Worm (Caenorhabditis elegans) whole organism, young adult: ENCODE measurements around the gene Y46G5A.15.

ENCODE experiments used
- B0035.1 ChIP-seq: sonication (generic microtip); optimal IDR thresholded peaks from 2 replicates; lab custom pipeline; 2016; ENCODE audit warnings: missing genetic modification characterization, mild to moderate bottlenecking, missing compliant biosample characterization, missing genotype, missing genetic modification reagents
- C06A6.2 ChIP-seq: fragments of 200-800 bp; sonication (Bioruptor generic); conservative IDR thresholded peaks from 2 replicates; pipeline ENCODE4 v1.3.6; 2022; ENCODE audit warnings: missing genetic modification characterization, missing compliant biosample characterization
- F33H1.4 ChIP-seq: fragments of 200-800 bp; sonication (Bioruptor generic); IDR thresholded peaks from 2 replicates; pipeline ENCODE4 v1.3.6; 2022; ENCODE audit warnings: missing genetic modification reagents, missing genetic modification characterization, missing compliant biosample characterization
- K11D2.4 ChIP-seq: fragments of 200-800 bp; sonication (Bioruptor generic); IDR thresholded peaks from 2 replicates; pipeline ENCODE4 v1.3.6; 2022; ENCODE audit warnings: missing genetic modification reagents, missing genetic modification characterization, missing compliant biosample characterization
- Y56A3A.18 ChIP-seq: fragments of 200-800 bp; sonication (Bioruptor generic); IDR thresholded peaks from 2 replicates; pipeline ENCODE4 v1.3.6; 2022; ENCODE audit warnings: missing genetic modification reagents, missing genetic modification characterization, missing compliant biosample characterization
- Y67H2A.10 ChIP-seq: fragments of 200-800 bp; sonication (Bioruptor generic); conservative IDR thresholded peaks from 2 replicates; pipeline ENCODE4 v1.3.6; 2022; ENCODE audit warnings: missing genetic modification reagents, missing genetic modification characterization, missing compliant biosample characterization
- Y79H2A.3 ChIP-seq: fragments of 200-800 bp; sonication (Bioruptor generic); conservative IDR thresholded peaks from 2 replicates; pipeline ENCODE4 v1.3.6; 2022; ENCODE audit warnings: missing genetic modification reagents, missing genetic modification characterization, missing compliant biosample characterization
- Y95B8A.8 ChIP-seq: fragments of 200-800 bp; sonication (Bioruptor generic); IDR thresholded peaks from 2 replicates; pipeline ENCODE4 v1.3.6; 2022; ENCODE audit warnings: missing genetic modification reagents, missing genetic modification characterization, missing compliant biosample characterization
- akir-1 ChIP-seq: fragments of 200-800 bp; sonication (Bioruptor generic); optimal IDR thresholded peaks from 2 replicates; lab custom pipeline; 2018; ENCODE audit warnings: mild to moderate bottlenecking, missing genetic modification characterization, moderate library complexity, missing compliant biosample characterization
- ama-1 ChIP-seq, 3 experiments: fragments of 150-350 bp in 1 of 3; sonication (generic microtip) in 2 of 3; optimal IDR thresholded peaks; 2 replicates each; lab custom pipeline; 2014 to 2018; ENCODE audit warnings: missing biosample characterization in 2 of 3, missing genetic modification characterization in 2 of 3, missing genetic modification reagents in 2 of 3
- attf-6 ChIP-seq: fragments of 200-800 bp; sonication (Bioruptor generic); IDR thresholded peaks from 2 replicates; pipeline ENCODE4 v1.3.6; 2022; ENCODE audit warnings: missing genetic modification reagents, missing genetic modification characterization, missing compliant biosample characterization
- ccch-3 ChIP-seq: fragments of 200-800 bp; sonication (Bioruptor generic); optimal IDR thresholded peaks from 2 replicates; lab custom pipeline; 2018; ENCODE audit warnings: mild to moderate bottlenecking, missing genetic modification characterization, missing compliant biosample characterization
- ceh-27 ChIP-seq: fragments of 200-800 bp; sonication (Bioruptor generic); optimal IDR thresholded peaks from 2 replicates; lab custom pipeline; 2018; ENCODE audit warnings: mild to moderate bottlenecking, missing genetic modification characterization, moderate library complexity, missing compliant biosample characterization
- ceh-58 ChIP-seq: fragments of 200-800 bp; sonication (Bioruptor generic); IDR thresholded peaks from 2 replicates; pipeline ENCODE4 v1.3.6; 2022; ENCODE audit warnings: missing genetic modification characterization, missing compliant biosample characterization
- dpff-1 ChIP-seq: sonication (generic microtip); optimal IDR thresholded peaks from 2 replicates; lab custom pipeline; 2017; ENCODE audit warnings: mild to moderate bottlenecking, missing genetic modification characterization, missing compliant biosample characterization
- egl-18 ChIP-seq: fragments of 200-800 bp; sonication (Bioruptor generic); IDR thresholded peaks from 2 replicates; pipeline ENCODE4 v1.3.6; 2022; ENCODE audit warnings: missing genetic modification reagents, missing genetic modification characterization, missing compliant biosample characterization
- egrh-3 ChIP-seq: fragments of 200-800 bp; sonication (Bioruptor generic); IDR thresholded peaks from 2 replicates; pipeline ENCODE4 v1.3.6; 2022; ENCODE audit warnings: missing genetic modification reagents, missing genetic modification characterization, missing compliant biosample characterization
- ekl-4 ChIP-seq: fragments of 200-800 bp; sonication (Bioruptor generic); IDR thresholded peaks from 2 replicates; pipeline ENCODE4 v1.3.6; 2022; ENCODE audit warnings: missing genetic modification reagents, missing genetic modification characterization, missing compliant biosample characterization
- fkh-3 ChIP-seq: sonication (generic microtip); optimal IDR thresholded peaks from 2 replicates; lab custom pipeline; 2016; ENCODE audit warnings: mild to moderate bottlenecking, missing genetic modification characterization, missing compliant biosample characterization
- him-1 ChIP-seq: sonication (generic microtip); optimal IDR thresholded peaks from 2 replicates; lab custom pipeline; 2016; ENCODE audit warnings: missing genotype, missing genetic modification reagents, missing genetic modification characterization, missing compliant biosample characterization
- hmg-1.2 ChIP-seq: fragments of 200-800 bp; sonication (Bioruptor generic); IDR thresholded peaks from 2 replicates; pipeline ENCODE4 v1.3.6; 2022; ENCODE audit warnings: missing genetic modification reagents, missing genetic modification characterization, missing compliant biosample characterization
- hmg-20 ChIP-seq: fragments of 200-800 bp; sonication (Bioruptor generic); IDR thresholded peaks from 2 replicates; pipeline ENCODE4 v1.3.6; 2022; ENCODE audit warnings: missing genetic modification reagents, missing genetic modification characterization, missing compliant biosample characterization
- hrde-1 ChIP-seq: sonication (generic microtip); optimal IDR thresholded peaks from 2 replicates; lab custom pipeline; 2016; ENCODE audit warnings: missing genetic modification characterization, mild to moderate bottlenecking, missing compliant biosample characterization, moderate library complexity, missing genotype, missing genetic modification reagents, borderline replicate concordance
- hsf-1 ChIP-seq: fragments of 200-800 bp; sonication (Bioruptor generic); IDR thresholded peaks from 2 replicates; pipeline ENCODE4 v1.3.6; 2022; ENCODE audit warnings: missing genetic modification reagents, missing genetic modification characterization, missing compliant biosample characterization
- let-526 ChIP-seq: fragments of 200-800 bp; sonication (Bioruptor generic); IDR thresholded peaks from 2 replicates; pipeline ENCODE4 v1.3.6; 2022; ENCODE audit warnings: missing genetic modification reagents, missing genetic modification characterization, missing compliant biosample characterization
- lsy-27 ChIP-seq: sonication (generic microtip); optimal IDR thresholded peaks from 2 replicates; lab custom pipeline; 2017; ENCODE audit warnings: missing genetic modification characterization, mild to moderate bottlenecking, missing compliant biosample characterization, antibody characterized with exemption, missing genotype, borderline replicate concordance; ENCODE audit not compliant: insufficient read depth
- madf-10 ChIP-seq: sonication (generic microtip); optimal IDR thresholded peaks from 2 replicates; lab custom pipeline; 2016; ENCODE audit warnings: mild to moderate bottlenecking, missing genetic modification characterization, missing compliant biosample characterization
- mes-4 ChIP-seq: sonication (generic microtip); optimal IDR thresholded peaks from 2 replicates; lab custom pipeline; 2016; ENCODE audit warnings: missing genotype, missing genetic modification characterization, missing compliant biosample characterization
- nhr-27 ChIP-seq: fragments of 200-800 bp; sonication (Bioruptor generic); optimal IDR thresholded peaks from 2 replicates; lab custom pipeline; 2018; ENCODE audit warnings: mild to moderate bottlenecking, missing genetic modification characterization, moderate library complexity, missing compliant biosample characterization
- nhr-80 ChIP-seq: sonication (generic microtip); optimal IDR thresholded peaks from 2 replicates; lab custom pipeline; 2016; ENCODE audit warnings: missing genetic modification characterization, missing compliant biosample characterization
- repo-1 ChIP-seq: sonication (generic microtip); optimal IDR thresholded peaks from 2 replicates; lab custom pipeline; 2017; ENCODE audit warnings: mild to moderate bottlenecking, missing genetic modification characterization, missing compliant biosample characterization
- rpc-1 ChIP-seq, 2 experiments: fragments of 150-350 bp in 1 of 2; sonication (generic microtip) in 1 of 2; optimal IDR thresholded peaks; 2 replicates each; lab custom pipeline; 2014 to 2018; ENCODE audit warnings: missing biosample characterization in 1 of 2, missing genetic modification characterization in 1 of 2, missing genetic modification reagents in 1 of 2, missing genotype in 1 of 2
- sea-2 ChIP-seq: fragments of 200-800 bp; sonication (Bioruptor generic); IDR thresholded peaks from 2 replicates; pipeline ENCODE4 v1.3.6; 2022; ENCODE audit warnings: missing genetic modification characterization, missing compliant biosample characterization
- snpc-3.4 ChIP-seq: sonication (generic microtip); optimal IDR thresholded peaks from 2 replicates; lab custom pipeline; 2017; ENCODE audit warnings: missing genetic modification characterization, mild to moderate bottlenecking, missing compliant biosample characterization, antibody characterized with exemption, moderate library complexity, missing genotype, missing genetic modification reagents
- tbx-9 ChIP-seq: sonication (generic microtip); optimal IDR thresholded peaks from 2 replicates; lab custom pipeline; 2016; ENCODE audit warnings: borderline replicate concordance, missing genetic modification characterization, inconsistent platforms, missing compliant biosample characterization
- unc-62 ChIP-seq: fragments of 150-350 bp; optimal IDR thresholded peaks from 2 replicates; lab custom pipeline; 2014; ENCODE audit warnings: missing biosample characterization, missing genetic modification reagents, missing genetic modification characterization
- ztf-22 ChIP-seq: fragments of 200-800 bp; sonication (Bioruptor generic); optimal IDR thresholded peaks from 2 replicates; lab custom pipeline; 2018; ENCODE audit warnings: mild to moderate bottlenecking, missing genetic modification characterization, moderate library complexity, missing compliant biosample characterization

Y46G5A.15 gene

DNA sequence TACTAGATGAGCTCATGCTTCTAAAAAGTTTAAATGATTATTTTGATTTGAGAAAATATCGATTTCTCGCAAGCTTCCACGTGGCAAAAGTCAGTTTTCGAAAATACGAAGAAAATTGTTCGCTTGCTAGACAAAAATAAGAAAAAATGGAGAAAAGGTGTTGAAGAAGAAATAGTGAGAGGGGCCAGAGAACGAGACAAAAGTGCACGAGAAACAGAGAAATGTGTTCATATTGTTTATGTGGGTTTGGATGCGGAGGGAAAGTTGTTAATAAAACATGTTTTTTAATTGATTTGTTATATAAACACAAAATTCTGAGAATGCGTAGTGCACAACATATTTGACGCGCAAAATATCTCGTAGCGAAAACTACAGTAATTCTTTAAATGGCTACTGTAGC is at the start of gene Y46G5A.15:
TSS of gene Y46G5A.15 (minus strand) at position 26 of the 400 bp plus-strand sequence.
- TF ChIP-seq hrde-1 (tag; lab: Kevin White, UChicago) (no peak), hmg-1.2 (GFP tag; lab: Robert Waterston, UW) (0 out of 2 replicates have a peak, but pooled peaks have one; percentile 17)

DNA sequence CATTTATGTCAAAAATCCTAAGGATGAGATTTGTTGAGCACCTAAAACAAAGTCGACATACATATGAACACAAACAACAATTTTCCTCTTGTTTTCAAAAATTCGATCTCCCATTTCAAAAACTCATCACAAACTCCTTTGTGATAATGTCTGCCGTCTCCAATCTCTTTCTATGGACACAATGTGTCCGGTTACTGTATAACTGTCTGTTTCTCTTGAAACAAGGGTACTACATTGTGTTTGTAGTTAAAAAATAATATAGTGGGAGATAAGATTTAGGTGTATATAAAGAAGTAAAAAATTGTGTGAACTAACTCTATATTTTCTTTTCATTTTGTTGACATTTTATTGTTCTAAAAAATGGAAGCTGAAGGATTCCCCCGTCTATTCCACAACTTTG is 45.1 kb upstream of the Y46G5A.15 start, which contains the start of gene bcmo-1:
TSS of gene bcmo-1 (plus strand) at position 330 of the 400 bp plus-strand sequence.
- TF ChIP-seq nhr-80 (tag; lab: Kevin White, UChicago) (no peak), hmg-1.2 (GFP tag; lab: Robert Waterston, UW) (peak; percentile 37; the same call in 1 of the 2 replicates)

DNA sequence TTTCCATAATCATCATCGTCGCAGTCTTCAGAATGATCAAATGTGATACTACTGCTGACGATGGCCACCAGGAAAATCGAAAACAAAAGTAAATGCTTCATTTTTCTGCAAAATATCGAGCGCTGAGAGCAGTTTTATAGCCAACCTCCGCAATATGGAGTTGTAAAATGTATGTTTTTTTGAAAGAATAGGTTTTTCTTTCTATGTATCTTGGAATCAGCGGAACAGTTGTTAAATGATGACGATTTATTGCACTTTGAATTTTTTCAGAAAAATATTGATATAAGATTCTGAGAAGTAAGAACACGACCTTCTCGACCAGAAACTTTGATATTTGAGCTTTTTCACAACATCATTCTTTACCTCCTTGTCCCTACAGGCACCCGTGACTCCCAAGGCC is 43.6 kb upstream of the Y46G5A.15 start, which contains the start of gene Y46G5A.23:
TSS of gene Y46G5A.23 (minus strand) at position 101 of the 400 bp plus-strand sequence.
- no peak for TF ChIP-seq ceh-27 (GFP tag; lab: Kevin White, UChicago)
- TF ChIP-seq sea-2 = no peak
- TF ChIP-seq ccch-3 (GFP tag; lab: Kevin White, UChicago) = no peak
- TF ChIP-seq ama-1 (optimal IDR thresholded peaks at IDR 0.05; lab: Kevin White, UChicago) = no peak
- no peak for TF ChIP-seq ama-1 (GFP tag; optimal IDR thresholded peaks at IDR 0.05; lab: Kevin White, UChicago)
- no peak for TF ChIP-seq Y95B8A.8
- no peak for TF ChIP-seq F33H1.4 (GFP tag; lab: Robert Waterston, UW)
- no peak for TF ChIP-seq him-1 (tag; lab: Kevin White, UChicago)
- no peak for TF ChIP-seq hmg-20 (GFP tag; lab: Robert Waterston, UW)
- TF ChIP-seq, all 124 proteins: peak for 0

DNA sequence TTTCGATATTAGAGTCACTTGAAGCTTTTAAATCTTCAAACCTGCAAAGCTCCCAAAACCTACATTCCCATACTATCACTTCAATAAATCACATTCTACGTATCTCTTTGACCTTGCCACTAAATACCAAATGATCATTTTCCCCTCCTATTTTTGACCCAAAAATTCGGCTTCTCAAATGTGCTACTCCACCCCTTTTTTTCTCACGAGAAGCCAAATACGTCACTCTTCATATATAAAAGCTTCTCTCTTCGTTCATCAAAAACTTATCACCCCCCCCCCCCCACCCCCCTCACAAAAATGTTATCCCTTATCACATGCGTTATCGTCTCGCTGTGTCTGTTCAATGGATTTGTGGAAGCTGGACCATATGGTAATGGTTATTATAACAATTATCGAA is 41.5 kb upstream of the Y46G5A.15 start, which contains the start of gene Y46G5A.38:
TSS of gene Y46G5A.38 (plus strand) at position 301 of the 400 bp plus-strand sequence.
- TF ChIP-seq akir-1 (GFP tag; lab: Kevin White, UChicago) (no peak), C06A6.2 (GFP tag; lab: Robert Waterston, UW) (no peak), madf-10 (tag; lab: Kevin White, UChicago) (no peak), attf-6 (GFP tag; lab: Robert Waterston, UW) (no peak), Y79H2A.3 (GFP tag; lab: Robert Waterston, UW) (no peak), let-526 (no peak), dpff-1 (tag; lab: Kevin White, UChicago) (no peak), rpc-1 (optimal IDR thresholded peaks at IDR 0.05; lab: Kevin White, UChicago) (no peak), rpc-1 (tag; optimal IDR thresholded peaks at IDR 0.05; lab: Kevin White, UChicago) (no peak), unc-62 (no peak), ceh-58 (GFP tag; lab: Robert Waterston, UW) (no peak)

DNA sequence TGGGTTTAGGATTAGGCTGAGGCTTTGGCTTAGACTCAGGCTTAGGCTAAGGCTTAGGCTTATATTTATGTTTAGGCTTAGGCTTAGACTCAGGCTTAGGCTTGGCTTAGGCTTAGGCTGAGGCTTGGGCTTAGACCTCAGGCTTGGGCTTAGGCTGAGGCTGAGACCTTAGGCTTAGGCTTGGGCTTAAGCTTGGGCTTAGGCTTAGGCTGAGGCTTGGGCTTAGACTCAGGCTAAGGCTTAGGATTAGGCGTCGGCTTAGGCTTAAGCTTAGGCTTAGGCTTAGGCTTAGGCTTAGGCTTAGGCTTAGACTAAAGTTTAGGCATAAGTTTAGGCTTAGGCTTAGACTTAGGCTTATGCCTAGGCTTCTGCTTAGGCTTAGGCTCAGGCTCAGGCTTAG is 39.2 kb upstream of the Y46G5A.15 start:
- no peak for TF ChIP-seq repo-1
- no peak for TF ChIP-seq tbx-9 (tag; lab: Kevin White, UChicago)
- TF ChIP-seq egrh-3 (GFP tag; lab: Robert Waterston, UW) = 0 out of 2 replicates have a peak, but pooled peaks have one; percentile 6

DNA sequence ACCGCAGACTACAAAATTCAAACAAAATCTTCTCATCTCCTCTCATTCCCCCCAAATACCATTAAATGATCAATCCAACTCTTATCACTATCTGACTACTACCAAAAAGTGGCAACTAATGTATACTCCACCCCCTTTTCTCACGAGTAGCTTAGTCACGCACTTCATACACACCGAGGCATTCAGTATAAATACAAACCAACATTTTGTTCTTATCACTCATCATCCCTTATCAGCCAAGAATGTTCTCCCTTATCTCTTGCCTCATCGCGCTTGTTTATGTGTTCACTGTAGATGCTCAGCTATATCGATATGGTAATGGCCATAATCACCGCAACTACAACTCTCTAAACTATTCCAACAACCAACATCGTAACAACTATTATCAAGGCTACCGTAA is 38.2 kb upstream of the Y46G5A.15 start, which contains the start of gene Y46G5A.36:
TSS of gene Y46G5A.36 (plus strand) at position 243 of the 400 bp plus-strand sequence.
- TF ChIP-seq lsy-27 (no peak), nhr-80 (tag; lab: Kevin White, UChicago) (peak; percentile 41)

DNA sequence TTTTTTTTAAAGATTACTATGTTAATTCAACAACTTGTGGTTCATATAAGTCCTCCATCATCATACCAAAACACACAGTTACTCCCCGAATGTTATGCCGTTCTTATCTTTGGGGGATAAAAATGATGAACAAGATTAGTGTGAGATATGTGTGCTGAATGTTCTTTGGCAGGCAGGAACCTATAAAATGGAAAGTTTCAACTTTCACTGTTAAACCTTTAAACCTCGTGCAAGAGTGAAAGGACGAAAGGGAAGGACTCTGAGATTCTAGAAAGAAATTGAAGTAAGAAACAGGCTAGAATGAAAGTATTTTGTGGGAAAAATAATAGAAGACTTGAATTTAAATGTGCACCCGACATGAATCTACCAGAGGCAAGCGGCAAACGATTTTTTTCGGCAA is 34.8 kb upstream of the Y46G5A.15 start:
- TF ChIP-seq hsf-1 (GFP tag; lab: Robert Waterston, UW) (no peak), sea-2 (no peak), mes-4 (no peak), ekl-4 (GFP tag; lab: Robert Waterston, UW) (no peak), unc-62 (no peak), snpc-3.4 (tag; lab: Kevin White, UChicago) (no peak), K11D2.4 (GFP tag; lab: Robert Waterston, UW) (no peak), Y67H2A.10 (GFP tag; lab: Robert Waterston, UW) (no peak), nhr-27 (tag; lab: Kevin White, UChicago) (no peak), fkh-3 (tag; lab: Kevin White, UChicago) (no peak), Y56A3A.18 (GFP tag; lab: Robert Waterston, UW) (no peak), B0035.1 (tag; lab: Kevin White, UChicago) (no peak), hmg-1.2 (GFP tag; lab: Robert Waterston, UW) (no peak), ztf-22 (GFP tag; lab: Kevin White, UChicago) (no peak), egl-18 (GFP tag; lab: Robert Waterston, UW) (no peak)
